Worm (Caenorhabditis elegans) whole organism, L1 larva: ENCODE data around the gene msp-36.

Source experiments
- C04F5.9 ChIP-seq: sonication (generic microtip); optimal IDR thresholded peaks from 2 replicates; lab custom pipeline; 2016; ENCODE audit warnings: missing genetic modification characterization, missing compliant biosample characterization
- aly-2 ChIP-seq: fragments of 150-350 bp; optimal IDR thresholded peaks from 2 replicates; lab custom pipeline; 2014; ENCODE audit warnings: missing biosample characterization, missing genetic modification characterization
- blmp-1 ChIP-seq: fragments of 150-350 bp; optimal IDR thresholded peaks from 2 replicates; lab custom pipeline; 2014; ENCODE audit warnings: missing biosample characterization, missing genetic modification characterization
- ceh-63 ChIP-seq: fragments of 200-800 bp; sonication (Bioruptor generic); optimal IDR thresholded peaks from 2 replicates; lab custom pipeline; 2018; ENCODE audit warnings: mild to moderate bottlenecking, missing genetic modification characterization, missing compliant biosample characterization
- ceh-8 ChIP-seq: fragments of 200-800 bp; sonication (Bioruptor generic); optimal IDR thresholded peaks from 2 replicates; lab custom pipeline; 2018; ENCODE audit warnings: mild to moderate bottlenecking, missing genetic modification characterization, moderate library complexity, missing compliant biosample characterization
- ceh-88 ChIP-seq: fragments of 200-800 bp; sonication (Bioruptor generic); IDR thresholded peaks from 2 replicates; pipeline ENCODE4 v1.3.6; 2022; ENCODE audit warnings: missing genetic modification characterization, missing compliant biosample characterization
- ceh-90 ChIP-seq: sonication (generic microtip); optimal IDR thresholded peaks from 2 replicates; lab custom pipeline; 2016; ENCODE audit warnings: missing genetic modification characterization, missing compliant biosample characterization
- dpl-1 ChIP-seq, 3 experiments: fragments of 150-350 bp in 2 of 3; sonication (generic microtip) in 1 of 3; optimal IDR thresholded peaks; 2 replicates each; lab custom pipeline; 2014 to 2017; ENCODE audit warnings: missing biosample characterization in 3 of 3, missing genetic modification characterization in 3 of 3, missing genetic modification reagents in 3 of 3
- dsc-1 ChIP-seq: sonication (generic microtip); optimal IDR thresholded peaks from 2 replicates; lab custom pipeline; 2016; ENCODE audit warnings: mild to moderate bottlenecking, missing genetic modification characterization, missing compliant biosample characterization
- efl-1 ChIP-seq, 4 experiments: fragments of 150-350 bp; optimal IDR thresholded peaks in 3 of 4; peaks in 1 of 4; 1 replicate in 1 of 4; 2 replicates in 3 of 4; lab custom pipeline; 2014; ENCODE audit warnings: missing biosample characterization in 2 of 4, missing genetic modification characterization in 2 of 4, missing genetic modification reagents in 2 of 4
- efl-3 ChIP-seq: fragments of 200-800 bp; sonication (Bioruptor generic); optimal IDR thresholded peaks from 2 replicates; lab custom pipeline; 2018; ENCODE audit warnings: mild to moderate bottlenecking, missing genetic modification characterization, missing compliant biosample characterization
- egl-13 ChIP-seq: sonication (generic microtip); optimal IDR thresholded peaks from 2 replicates; lab custom pipeline; 2016; ENCODE audit warnings: missing genotype, missing genetic modification reagents, missing genetic modification characterization, missing compliant biosample characterization
- egl-27 ChIP-seq, 2 experiments: fragments of 150-350 bp in 1 of 2; sonication (generic microtip); optimal IDR thresholded peaks; 3 replicates each; lab custom pipeline; 2017 to 2018; ENCODE audit warnings: missing biosample characterization in 2 of 2, missing genetic modification characterization in 2 of 2, missing genetic modification reagents in 2 of 2
- elt-2 ChIP-seq: sonication (generic microtip); optimal IDR thresholded peaks from 2 replicates; lab custom pipeline; 2016; ENCODE audit warnings: missing genetic modification characterization, mild to moderate bottlenecking, inconsistent platforms, missing compliant biosample characterization, missing genetic modification reagents
- elt-3 ChIP-seq, 6 experiments: fragments of 150-350 bp in 1 of 6; sonication (generic microtip); optimal IDR thresholded peaks; 2 replicates each; lab custom pipeline; 2017 to 2018; ENCODE audit warnings: missing biosample characterization in 6 of 6, missing genetic modification characterization in 6 of 6, inconsistent platforms in 1 of 6
- hlh-17 ChIP-seq: fragments of 200-800 bp; sonication (Bioruptor generic); optimal IDR thresholded peaks from 2 replicates; lab custom pipeline; 2018; ENCODE audit warnings: missing genetic modification characterization, mild to moderate bottlenecking, missing compliant biosample characterization, moderate library complexity, borderline replicate concordance
- hpl-2 ChIP-seq: fragments of 150-350 bp; optimal IDR thresholded peaks from 2 replicates; lab custom pipeline; 2014; ENCODE audit warnings: missing biosample characterization, missing genetic modification reagents, missing genetic modification characterization
- irx-1 ChIP-seq: sonication (generic microtip); optimal IDR thresholded peaks from 2 replicates; lab custom pipeline; 2016; ENCODE audit warnings: missing genetic modification characterization, missing compliant biosample characterization
- isw-1 ChIP-seq: fragments of 200-800 bp; sonication (Bioruptor generic); IDR thresholded peaks from 2 replicates; pipeline ENCODE4 v1.3.6; 2022; ENCODE audit warnings: missing genetic modification characterization, missing compliant biosample characterization
- jun-1 ChIP-seq: fragments of 150-350 bp; optimal IDR thresholded peaks from 2 replicates; lab custom pipeline; 2014; ENCODE audit warnings: missing biosample characterization, missing genetic modification reagents, missing genetic modification characterization
- lin-13 ChIP-seq: fragments of 150-350 bp; optimal IDR thresholded peaks from 2 replicates; lab custom pipeline; 2014; ENCODE audit warnings: missing biosample characterization, missing genetic modification reagents, missing genetic modification characterization
- lin-35 ChIP-seq, 2 experiments: fragments of 150-350 bp; optimal IDR thresholded peaks; 2 replicates each; lab custom pipeline; 2014; ENCODE audit warnings: missing biosample characterization in 2 of 2, missing genetic modification characterization in 2 of 2, missing genetic modification reagents in 2 of 2
- lin-39 ChIP-seq: fragments of 150-350 bp; optimal IDR thresholded peaks from 2 replicates; lab custom pipeline; 2014; ENCODE audit warnings: missing biosample characterization, missing genetic modification reagents, missing genetic modification characterization
- lir-3 ChIP-seq: sonication (generic microtip); optimal IDR thresholded peaks from 2 replicates; lab custom pipeline; 2016; ENCODE audit warnings: mild to moderate bottlenecking, missing genetic modification characterization, moderate library complexity, missing compliant biosample characterization; ENCODE audit not compliant: poor library complexity
- lsy-2 ChIP-seq, 2 experiments: fragments of 150-350 bp; optimal IDR thresholded peaks; 2 replicates each; lab custom pipeline; 2014; ENCODE audit warnings: missing biosample characterization in 2 of 2, missing genetic modification characterization in 2 of 2
- mef-2 ChIP-seq: fragments of 150-350 bp; optimal IDR thresholded peaks from 2 replicates; lab custom pipeline; 2014; ENCODE audit warnings: missing biosample characterization, missing genetic modification characterization
- mep-1 ChIP-seq: fragments of 150-350 bp; optimal IDR thresholded peaks from 2 replicates; lab custom pipeline; 2014; ENCODE audit warnings: missing biosample characterization, missing genetic modification characterization
- nhr-11 ChIP-seq: fragments of 150-350 bp; optimal IDR thresholded peaks from 2 replicates; lab custom pipeline; 2014; ENCODE audit warnings: missing biosample characterization, missing genetic modification characterization
- nhr-12 ChIP-seq: sonication (generic microtip); optimal IDR thresholded peaks from 2 replicates; lab custom pipeline; 2017; ENCODE audit warnings: missing biosample characterization, missing genetic modification characterization
- nhr-28 ChIP-seq: fragments of 150-350 bp; optimal IDR thresholded peaks from 2 replicates; lab custom pipeline; 2014; ENCODE audit warnings: missing biosample characterization, missing genetic modification characterization
- nhr-71 ChIP-seq: sonication (generic microtip); optimal IDR thresholded peaks from 2 replicates; lab custom pipeline; 2016; ENCODE audit warnings: mild to moderate bottlenecking, missing genetic modification characterization, moderate library complexity, missing compliant biosample characterization
- nhr-76 ChIP-seq: sonication (generic microtip); optimal IDR thresholded peaks from 2 replicates; lab custom pipeline; 2017; ENCODE audit warnings: missing biosample characterization, missing genetic modification characterization
- nhr-84 ChIP-seq: sonication (generic microtip); optimal IDR thresholded peaks from 2 replicates; lab custom pipeline; 2017; ENCODE audit warnings: missing biosample characterization, missing genetic modification characterization
- nhr-85 ChIP-seq: sonication (generic microtip); peaks from one replicate; lab custom pipeline; 2016; ENCODE audit warnings: missing genetic modification characterization, inconsistent platforms, missing compliant biosample characterization
- pax-3 ChIP-seq: fragments of 200-800 bp; sonication (Bioruptor generic); optimal IDR thresholded peaks from 2 replicates; lab custom pipeline; 2018; ENCODE audit warnings: mild to moderate bottlenecking, missing genetic modification characterization, moderate library complexity, missing compliant biosample characterization
- pqm-1 ChIP-seq: sonication (generic microtip); optimal IDR thresholded peaks from 3 replicates; lab custom pipeline; 2017; ENCODE audit warnings: missing biosample characterization, missing genetic modification characterization
- rnt-1 ChIP-seq: sonication (generic microtip); optimal IDR thresholded peaks from 2 replicates; lab custom pipeline; 2016; ENCODE audit warnings: mild to moderate bottlenecking, missing genetic modification characterization, moderate library complexity, missing compliant biosample characterization
- snpc-4 ChIP-seq: fragments of 150-350 bp; optimal IDR thresholded peaks from 2 replicates; lab custom pipeline; 2014; ENCODE audit warnings: missing biosample characterization, missing genetic modification characterization
- sox-4 ChIP-seq: sonication (generic microtip); optimal IDR thresholded peaks from 2 replicates; lab custom pipeline; 2016; ENCODE audit warnings: missing genetic modification characterization, missing compliant biosample characterization
- sptf-1 ChIP-seq: fragments of 150-350 bp; optimal IDR thresholded peaks from 2 replicates; lab custom pipeline; 2014; ENCODE audit warnings: missing biosample characterization, missing genetic modification characterization
- swsn-7 ChIP-seq: sonication (generic microtip); optimal IDR thresholded peaks from 2 replicates; lab custom pipeline; 2016; ENCODE audit warnings: missing genetic modification characterization, missing compliant biosample characterization
- unc-130 ChIP-seq: fragments of 150-350 bp; optimal IDR thresholded peaks from 2 replicates; lab custom pipeline; 2017; ENCODE audit warnings: missing biosample characterization, missing genetic modification characterization, inconsistent platforms
- unc-30 ChIP-seq: sonication (generic microtip); optimal IDR thresholded peaks from 2 replicates; lab custom pipeline; 2017; ENCODE audit warnings: missing biosample characterization, missing genetic modification characterization
- unc-98 ChIP-seq: fragments of 200-800 bp; sonication (Bioruptor generic); IDR thresholded peaks from 2 replicates; pipeline ENCODE4 v1.3.6; 2022; ENCODE audit warnings: missing genetic modification characterization, missing compliant biosample characterization
- vab-15 ChIP-seq: sonication (generic microtip); optimal IDR thresholded peaks from 2 replicates; lab custom pipeline; 2017; ENCODE audit warnings: missing genotype, mild to moderate bottlenecking, missing genetic modification characterization, missing compliant biosample characterization
- zag-1 ChIP-seq: fragments of 150-350 bp; optimal IDR thresholded peaks from 2 replicates; lab custom pipeline; 2014; ENCODE audit warnings: missing biosample characterization, missing genetic modification characterization
- zip-4 ChIP-seq: fragments of 200-800 bp; sonication (Bioruptor generic); optimal IDR thresholded peaks from 2 replicates; lab custom pipeline; 2018; ENCODE audit warnings: mild to moderate bottlenecking, missing genetic modification characterization, moderate library complexity, missing compliant biosample characterization
- ztf-4 ChIP-seq: fragments of 150-350 bp; optimal IDR thresholded peaks from 2 replicates; lab custom pipeline; 2014; ENCODE audit warnings: missing biosample characterization, missing genetic modification characterization

Gene msp-36

ce11 chrIV:10084323-10084959 lies 10.8 kb upstream of the msp-36 start, which contains the start of gene W01B6.8:
TSS of gene W01B6.8 (minus strand) at chrIV:10084373.
- TF ChIP-seq efl-1 (optimal IDR thresholded peaks at IDR 0.05; lab: Kevin White, UChicago) = no peak
- TF ChIP-seq efl-1 (GFP tag; optimal IDR thresholded peaks at IDR 0.05 in 1 of 2; lab: Kevin White, UChicago) = peak in 1 of 2 experiments; percentile 81
- no peak for TF ChIP-seq zip-4 (GFP tag; lab: Kevin White, UChicago)
- peak; percentile 83 for TF ChIP-seq ceh-8 (GFP tag; lab: Kevin White, UChicago)
- TF ChIP-seq, all 84 proteins: peak for 2

- TF ChIP-seq C04F5.9 (tag; lab: Kevin White, UChicago) (no peak), nhr-85 (tag; lab: Kevin White, UChicago) (peak; percentile 79), elt-2 (no peak), lin-39 (tag; lab: Kevin White, UChicago) (no peak), vab-15 (tag; lab: Kevin White, UChicago) (peak; percentile 92), mep-1 (tag; lab: Kevin White, UChicago) (peak; percentile 82), unc-98 (GFP tag; lab: Robert Waterston, UW) (no peak), egl-13 (tag; lab: Kevin White, UChicago) (no peak), hlh-17 (no peak), lsy-2 (tag; optimal IDR thresholded peaks at IDR 0.05; lab: Kevin White, UChicago) (peak; percentile 69 to 92), lin-13 (peak; percentile 71), pax-3 (tag; lab: Kevin White, UChicago) (peak; percentile 52), nhr-76 (tag; lab: Kevin White, UChicago) (no peak), unc-130 (tag; lab: Kevin White, UChicago) (no peak), jun-1 (no peak), efl-3 (no peak), isw-1 (GFP tag; lab: Robert Waterston, UW) (peak; percentile 48), lin-35 (GFP tag; optimal IDR thresholded peaks at IDR 0.05; lab: Kevin White, UChicago) (peak; percentile 85 to 95), elt-3 (tag; optimal IDR thresholded peaks at IDR 0.05; lab: Kevin White, UChicago) (peak in 1 of 6 experiments; percentile 68), unc-30 (tag; lab: Kevin White, UChicago) (no peak), sox-4 (tag; lab: Kevin White, UChicago) (no peak), zag-1 (tag; lab: Kevin White, UChicago) (no peak), swsn-7 (tag; lab: Kevin White, UChicago) (peak; percentile 51), snpc-4 (tag; lab: Kevin White, UChicago) (peak; percentile 13), aly-2 (tag; lab: Kevin White, UChicago) (no peak), nhr-12 (tag; lab: Kevin White, UChicago) (no peak), hpl-2 (GFP tag; lab: Kevin White, UChicago) (no peak), ceh-8 (GFP tag; lab: Kevin White, UChicago) (no peak), sptf-1 (tag; lab: Kevin White, UChicago) (no peak), blmp-1 (tag; lab: Kevin White, UChicago) (peak; percentile 71), nhr-84 (tag; lab: Kevin White, UChicago) (no peak), lir-3 (tag; lab: Kevin White, UChicago) (peak; percentile 77), ceh-90 (no peak), nhr-71 (tag; lab: Kevin White, UChicago) (peak; percentile 83), nhr-11 (no peak), irx-1 (tag; lab: Kevin White, UChicago) (no peak), rnt-1 (tag; lab: Kevin White, UChicago) (peak; percentile 88), pqm-1 (tag; lab: Kevin White, UChicago) (no peak), dsc-1 (tag; lab: Kevin White, UChicago) (peak; percentile 28), nhr-28 (tag; lab: Kevin White, UChicago) (no peak), mef-2 (tag; lab: Kevin White, UChicago) (no peak), dpl-1 (GFP tag; optimal IDR thresholded peaks at IDR 0.05; lab: Kevin White, UChicago) (peak; percentile 88 to 92 (median 89)), ceh-63 (GFP tag; lab: Kevin White, UChicago) (no peak), ztf-4 (tag; lab: Kevin White, UChicago) (no peak), egl-27 (tag; optimal IDR thresholded peaks at IDR 0.05; lab: Kevin White, UChicago) (no peak), ceh-88 (GFP tag; lab: Robert Waterston, UW) (no peak; the same call in 1 of the 2 replicates)
These were observed 9.6 kb upstream of the msp-36 start, which contains the start of the genes col-2 and ndc-80 for ce11 chrIV:10085401-10086187. TSS of gene col-2 (minus strand) at chrIV:10085451. TSS of gene ndc-80 (plus strand) at chrIV:10086137.
